Worm (Caenorhabditis elegans) whole organism, L4 larva: Measurements from ENCODE around the gene R10D12.8.

Experiments used
- F26F4.8 ChIP-seq: fragments of 200-800 bp; sonication (Bioruptor generic); conservative IDR thresholded peaks from 2 replicates; pipeline ENCODE4 v1.3.6; 2022; ENCODE audit warnings: missing genetic modification characterization, missing compliant biosample characterization
- F37D6.2 ChIP-seq: sonication (generic microtip); optimal IDR thresholded peaks from 2 replicates; lab custom pipeline; 2016; ENCODE audit warnings: mild to moderate bottlenecking, missing genetic modification characterization, missing compliant biosample characterization
- R02D3.7 ChIP-seq: fragments of 150-350 bp; sonication (generic microtip); optimal IDR thresholded peaks from 3 replicates; lab custom pipeline; 2014; ENCODE audit warnings: missing biosample characterization, missing genetic modification characterization
- T20F7.1 ChIP-seq: fragments of 200-800 bp; sonication (Bioruptor generic); optimal IDR thresholded peaks from 2 replicates; lab custom pipeline; 2018; ENCODE audit warnings: mild to moderate bottlenecking, missing genetic modification characterization, missing compliant biosample characterization
- Y48G9A.11 ChIP-seq: fragments of 200-800 bp; sonication (Bioruptor generic); IDR thresholded peaks from 2 replicates; pipeline ENCODE4 v1.3.6; 2022; ENCODE audit warnings: missing genetic modification reagents, missing genetic modification characterization, missing compliant biosample characterization
- aha-1 ChIP-seq: fragments of 150-350 bp; peaks from one replicate; lab custom pipeline; 2014; ENCODE audit warnings: missing biosample characterization, missing genetic modification characterization
- ama-1 ChIP-seq: fragments of 150-350 bp; optimal IDR thresholded peaks from 2 replicates; lab custom pipeline; 2014; ENCODE audit warnings: inconsistent platforms, mixed read lengths
- arid-1 ChIP-seq: fragments of 200-800 bp; sonication (Bioruptor generic); conservative IDR thresholded peaks from 2 replicates; pipeline ENCODE4 v1.3.6; 2022; ENCODE audit warnings: missing genetic modification reagents, missing genetic modification characterization, missing compliant biosample characterization
- attf-4 ChIP-seq: sonication (generic microtip); optimal IDR thresholded peaks from 3 replicates; lab custom pipeline; 2017; ENCODE audit warnings: missing biosample characterization, missing genetic modification characterization
- ceh-44 ChIP-seq: fragments of 200-800 bp; sonication (Bioruptor generic); IDR thresholded peaks from 2 replicates; pipeline ENCODE4 v1.3.6; 2022; ENCODE audit warnings: missing genetic modification reagents, missing genetic modification characterization, missing compliant biosample characterization
- ceh-62 ChIP-seq: sonication (generic microtip); optimal IDR thresholded peaks from 2 replicates; lab custom pipeline; 2017; ENCODE audit warnings: missing biosample characterization, missing genetic modification characterization
- ctbp-1 ChIP-seq: fragments of 200-800 bp; sonication (Bioruptor generic); IDR thresholded peaks from 2 replicates; pipeline ENCODE4 v1.3.6; 2022; ENCODE audit warnings: missing genetic modification reagents, missing genetic modification characterization, missing compliant biosample characterization
- daf-12 ChIP-seq: fragments of 150-350 bp; optimal IDR thresholded peaks from 2 replicates; lab custom pipeline; 2014; ENCODE audit warnings: missing biosample characterization, missing genetic modification reagents, missing genetic modification characterization
- daf-16 ChIP-seq, 3 experiments: sonication (generic microtip); optimal IDR thresholded peaks; 2 replicates each; lab custom pipeline; 2016 to 2017; ENCODE audit warnings: missing genetic modification characterization in 3 of 3, missing genetic modification reagents in 3 of 3, mild to moderate bottlenecking in 2 of 3, missing compliant biosample characterization in 2 of 3, missing biosample characterization in 1 of 3, moderate library complexity in 1 of 3
- daf-19 ChIP-seq: fragments of 200-800 bp; sonication (Bioruptor generic); conservative IDR thresholded peaks from 2 replicates; pipeline ENCODE4 v1.3.6; 2022; ENCODE audit warnings: missing genetic modification characterization, missing compliant biosample characterization
- dpl-1 ChIP-seq: fragments of 150-350 bp; optimal IDR thresholded peaks from 2 replicates; lab custom pipeline; 2014; ENCODE audit warnings: missing biosample characterization, missing genetic modification reagents, missing genetic modification characterization
- duxl-1 ChIP-seq: sonication (generic microtip); optimal IDR thresholded peaks from 2 replicates; lab custom pipeline; 2016; ENCODE audit warnings: mild to moderate bottlenecking, missing genetic modification characterization, moderate library complexity, missing compliant biosample characterization; ENCODE audit not compliant: poor library complexity
- fos-1 ChIP-seq: fragments of 150-350 bp; optimal IDR thresholded peaks from 2 replicates; lab custom pipeline; 2014; ENCODE audit warnings: missing biosample characterization, missing genetic modification characterization
- gei-8 ChIP-seq: fragments of 200-800 bp; sonication (Bioruptor generic); optimal IDR thresholded peaks from 2 replicates; lab custom pipeline; 2018; ENCODE audit warnings: mild to moderate bottlenecking, missing genetic modification characterization, missing compliant biosample characterization
- jun-1 ChIP-seq: fragments of 150-350 bp; optimal IDR thresholded peaks from 2 replicates; lab custom pipeline; 2014; ENCODE audit warnings: missing biosample characterization, missing genetic modification reagents, missing genetic modification characterization
- lin-1 ChIP-seq: fragments of 200-800 bp; sonication (Bioruptor generic); IDR thresholded peaks from 2 replicates; pipeline ENCODE4 v1.3.6; 2022; ENCODE audit warnings: missing genetic modification reagents, missing genetic modification characterization, missing compliant biosample characterization
- lin-15B ChIP-seq: fragments of 150-350 bp; sonication (generic microtip); optimal IDR thresholded peaks from 3 replicates; lab custom pipeline; 2014; ENCODE audit warnings: missing biosample characterization, missing genetic modification characterization
- lin-29 ChIP-seq: fragments of 200-800 bp; sonication (Bioruptor generic); IDR thresholded peaks from 2 replicates; pipeline ENCODE4 v1.3.6; 2022; ENCODE audit warnings: missing genetic modification reagents, missing genetic modification characterization, missing compliant biosample characterization
- madf-5 ChIP-seq, 2 experiments: fragments of 200-800 bp; sonication (Bioruptor generic); IDR thresholded peaks; 2 replicates each; pipeline ENCODE4 v1.3.6; 2022; ENCODE audit warnings: missing compliant biosample characterization in 2 of 2, missing genetic modification characterization in 2 of 2
- mdt-29 ChIP-seq: fragments of 200-800 bp; sonication (Bioruptor generic); IDR thresholded peaks from 2 replicates; pipeline ENCODE4 v1.3.6; 2022; ENCODE audit warnings: missing genetic modification reagents, missing genetic modification characterization, missing compliant biosample characterization
- mes-2 ChIP-seq: sonication (generic microtip); optimal IDR thresholded peaks from 2 replicates; lab custom pipeline; 2016; ENCODE audit warnings: missing genotype, mild to moderate bottlenecking, missing genetic modification characterization, missing compliant biosample characterization; ENCODE audit not compliant: poor library complexity, severe bottlenecking
- mxl-2 ChIP-seq: fragments of 200-800 bp; sonication (Bioruptor generic); conservative IDR thresholded peaks from 2 replicates; pipeline ENCODE4 v1.3.6; 2022; ENCODE audit warnings: missing genetic modification reagents, missing genetic modification characterization, missing compliant biosample characterization
- nhr-102 ChIP-seq: sonication (generic microtip); optimal IDR thresholded peaks from 2 replicates; lab custom pipeline; 2016; ENCODE audit warnings: mild to moderate bottlenecking, missing genetic modification characterization, moderate library complexity, missing compliant biosample characterization
- nhr-111 ChIP-seq: fragments of 200-800 bp; sonication (Bioruptor generic); optimal IDR thresholded peaks from 2 replicates; lab custom pipeline; 2018; ENCODE audit warnings: mild to moderate bottlenecking, missing genetic modification characterization, missing compliant biosample characterization
- nhr-25 ChIP-seq: sonication (generic microtip); optimal IDR thresholded peaks from 2 replicates; lab custom pipeline; 2017; ENCODE audit warnings: missing genetic modification characterization, mild to moderate bottlenecking, missing compliant biosample characterization, antibody characterized with exemption, moderate library complexity, borderline replicate concordance; ENCODE audit not compliant: insufficient read depth
- nhr-41 ChIP-seq: fragments of 200-800 bp; sonication (Bioruptor generic); IDR thresholded peaks from 2 replicates; pipeline ENCODE4 v1.3.6; 2022; ENCODE audit warnings: missing genetic modification reagents, missing genetic modification characterization, missing compliant biosample characterization
- nhr-42 ChIP-seq: fragments of 200-800 bp; sonication (Bioruptor generic); IDR thresholded peaks from 2 replicates; pipeline ENCODE4 v1.3.6; 2022; ENCODE audit warnings: missing genetic modification characterization, missing compliant biosample characterization
- nhr-76 ChIP-seq: fragments of 150-350 bp; optimal IDR thresholded peaks from 2 replicates; lab custom pipeline; 2014; ENCODE audit warnings: missing biosample characterization, missing genetic modification characterization
- nhr-77 ChIP-seq: fragments of 150-350 bp; optimal IDR thresholded peaks from 2 replicates; lab custom pipeline; 2014; ENCODE audit warnings: missing biosample characterization, missing genetic modification characterization
- pqm-1 ChIP-seq: sonication (generic microtip); optimal IDR thresholded peaks from 2 replicates; lab custom pipeline; 2017; ENCODE audit warnings: missing biosample characterization, missing genetic modification characterization
- rbr-2 ChIP-seq: sonication (generic microtip); optimal IDR thresholded peaks from 2 replicates; lab custom pipeline; 2016; ENCODE audit warnings: missing genotype, missing genetic modification characterization, missing compliant biosample characterization
- sdz-12 ChIP-seq: fragments of 200-800 bp; sonication (Bioruptor generic); optimal IDR thresholded peaks from 2 replicates; lab custom pipeline; 2018; ENCODE audit warnings: mild to moderate bottlenecking, missing genetic modification characterization, missing compliant biosample characterization
- set-16 ChIP-seq: fragments of 200-800 bp; sonication (Bioruptor generic); IDR thresholded peaks from 2 replicates; pipeline ENCODE4 v1.3.6; 2022; ENCODE audit warnings: missing genetic modification reagents, missing genetic modification characterization, missing compliant biosample characterization
- skn-1 ChIP-seq: fragments of 150-350 bp; optimal IDR thresholded peaks from 2 replicates; lab custom pipeline; 2014; ENCODE audit warnings: missing biosample characterization, missing genetic modification characterization
- spr-1 ChIP-seq: sonication (generic microtip); optimal IDR thresholded peaks from 2 replicates; lab custom pipeline; 2016; ENCODE audit warnings: mild to moderate bottlenecking, missing genetic modification characterization, missing compliant biosample characterization
- tag-97 ChIP-seq: fragments of 200-800 bp; sonication (Bioruptor generic); IDR thresholded peaks from 2 replicates; pipeline ENCODE4 v1.3.6; 2022; ENCODE audit warnings: missing genetic modification characterization, missing compliant biosample characterization
- unc-130 ChIP-seq: sonication (generic microtip); optimal IDR thresholded peaks from 2 replicates; lab custom pipeline; 2016; ENCODE audit warnings: missing genetic modification reagents, missing genetic modification characterization, missing compliant biosample characterization
- unc-62 ChIP-seq, 3 experiments: fragments of 150-350 bp in 1 of 3; sonication (generic microtip); optimal IDR thresholded peaks in 2 of 3; peaks in 1 of 3; 1 replicate in 1 of 3; 2 replicates in 2 of 3; lab custom pipeline; 2014 to 2017; ENCODE audit warnings: missing biosample characterization in 3 of 3, missing genetic modification characterization in 3 of 3, missing genetic modification reagents in 3 of 3, missing genotype in 1 of 3
- zfp-2 ChIP-seq: sonication (generic microtip); optimal IDR thresholded peaks from 2 replicates; lab custom pipeline; 2016; ENCODE audit warnings: mild to moderate bottlenecking, missing genetic modification characterization, missing compliant biosample characterization
- zfp-3 ChIP-seq: fragments of 200-800 bp; sonication (Bioruptor generic); conservative IDR thresholded peaks from 2 replicates; pipeline ENCODE4 v1.3.6; 2022; ENCODE audit warnings: missing genetic modification reagents, missing genetic modification characterization, missing compliant biosample characterization
- ztf-7 ChIP-seq: fragments of 150-350 bp; optimal IDR thresholded peaks from 2 replicates; lab custom pipeline; 2014; ENCODE audit warnings: missing biosample characterization, missing genetic modification characterization

R10D12.8 gene

DNA sequence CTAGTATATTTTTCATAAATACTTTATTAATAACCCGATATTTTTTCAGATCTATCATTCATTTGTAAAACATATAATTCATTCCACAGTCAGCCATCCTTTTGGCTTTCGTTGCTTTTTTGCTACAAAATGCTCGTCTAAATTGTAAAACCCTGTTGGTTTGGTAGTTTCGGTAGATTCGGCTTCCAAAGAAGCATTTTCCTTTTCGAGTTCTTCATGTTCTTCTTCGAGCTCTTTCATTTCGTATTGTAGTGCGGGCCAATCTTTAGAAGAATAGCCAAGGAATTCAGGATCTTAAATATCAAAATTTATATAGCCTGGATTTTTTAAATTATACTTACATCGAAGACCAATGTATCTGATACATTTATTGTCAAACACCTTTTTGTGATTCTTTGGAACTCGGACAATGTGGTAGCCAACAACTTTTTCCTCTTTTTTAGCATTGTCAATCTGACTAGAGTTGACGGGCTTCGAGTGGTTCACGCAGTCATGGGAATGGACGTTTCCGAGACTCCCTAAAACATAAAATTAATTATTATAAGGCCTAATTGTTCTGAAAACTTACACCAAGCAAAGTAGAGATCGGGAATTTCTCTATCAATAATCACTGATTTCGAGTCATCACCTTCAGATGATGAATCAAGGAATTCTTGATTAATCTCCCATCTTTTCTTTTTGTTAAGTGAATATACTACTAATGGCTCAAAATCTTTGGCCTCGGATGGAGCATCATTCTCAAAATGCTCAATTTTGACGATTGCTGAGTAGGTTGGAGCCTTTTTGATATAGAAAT, 44.8 kb downstream of the R10D12.8 start (continued):
- no peak for TF ChIP-seq daf-19 (GFP tag; lab: Robert Waterston, UW)
- TF ChIP-seq sdz-12 = peak; percentile 60
- TF ChIP-seq lin-15B (tag; lab: Kevin White, UChicago) = no peak
- TF ChIP-seq ceh-62 = no peak
- peak; percentile 29 for TF ChIP-seq mes-2
- no peak for TF ChIP-seq arid-1 (GFP tag; lab: Robert Waterston, UW)
- TF ChIP-seq zfp-3 = no peak; the same call in 1 of the 2 replicates
- TF ChIP-seq unc-62 (GFP tag; optimal IDR thresholded peaks at IDR 0.05 in 1 of 2; lab: Kevin White, UChicago) = no peak
- TF ChIP-seq unc-62 (tag; optimal IDR thresholded peaks at IDR 0.05; lab: Kevin White, UChicago) = no peak

DNA sequence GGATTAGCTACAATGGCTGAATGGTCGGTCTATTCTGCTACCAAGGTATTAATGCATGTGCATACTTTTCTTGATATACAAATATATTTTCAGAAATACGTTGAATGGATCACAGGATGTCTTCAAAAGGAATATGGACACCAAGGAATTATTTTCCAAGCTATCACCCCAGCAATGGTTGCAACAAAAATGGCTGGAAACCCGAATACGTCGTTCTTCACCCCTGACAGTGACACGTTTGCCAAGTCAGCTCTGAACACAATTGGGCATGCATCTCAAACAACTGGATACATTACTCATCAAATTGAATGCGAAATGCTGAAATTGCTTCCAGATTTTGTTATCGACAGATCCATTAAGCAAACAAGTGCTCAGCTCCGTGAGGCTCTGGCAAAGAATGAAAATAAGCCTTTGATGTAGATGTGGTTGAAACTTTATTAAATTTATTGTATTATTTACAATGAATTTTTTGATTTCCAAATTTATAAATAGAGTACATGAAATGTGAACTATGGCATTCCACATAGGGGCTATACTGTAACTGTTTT, 45.5 kb downstream of the R10D12.8 start:
- TF ChIP-seq duxl-1 (tag; lab: Kevin White, UChicago) (peak; percentile 65), tag-97 (no peak), ama-1 (lab: Kevin White, UChicago) (no peak), aha-1 (peak; percentile 91), lin-1 (GFP tag; lab: Robert Waterston, UW) (peak; percentile 51; the same call in 1 of the 2 replicates), fos-1 (tag; lab: Kevin White, UChicago) (no peak), T20F7.1 (GFP tag; lab: Kevin White, UChicago) (peak; percentile 75), daf-12 (no peak), madf-5 (GFP tag; IDR thresholded peaks at IDR 0.05; lab: Robert Waterston, UW) (0 out of 4 replicates have a peak, but pooled peaks of 1 of the 2 experiments have one; percentile 52), R02D3.7 (tag; lab: Kevin White, UChicago) (no peak), nhr-111 (GFP tag; lab: Kevin White, UChicago) (no peak), rbr-2 (no peak), unc-130 (GFP tag; lab: Kevin White, UChicago) (no peak), nhr-25 (tag; lab: Kevin White, UChicago) (no peak), ztf-7 (no peak), F37D6.2 (no peak), set-16 (GFP tag; lab: Robert Waterston, UW) (no peak), Y48G9A.11 (GFP tag; lab: Robert Waterston, UW) (no peak; the same call in 1 of the 2 replicates), lin-29 (GFP tag; lab: Robert Waterston, UW) (no peak), pqm-1 (no peak), skn-1 (tag; lab: Kevin White, UChicago) (no peak), nhr-102 (tag; lab: Kevin White, UChicago) (peak; percentile 70), ceh-44 (no peak), dpl-1 (no peak), F26F4.8 (no peak), sdz-12 (peak; percentile 13), jun-1 (no peak), nhr-42 (peak; percentile 27; the same call in 1 of the 2 replicates), nhr-76 (tag; lab: Kevin White, UChicago) (no peak), mes-2 (peak; percentile 52), zfp-3 (peak; percentile 98), mdt-29 (GFP tag; lab: Robert Waterston, UW) (peak; percentile 69; the same call in 1 of the 2 replicates), attf-4 (no peak), mxl-2 (GFP tag; lab: Robert Waterston, UW) (no peak), zfp-2 (tag; lab: Kevin White, UChicago) (no peak), gei-8 (GFP tag; lab: Kevin White, UChicago) (no peak), ctbp-1 (GFP tag; lab: Robert Waterston, UW) (no peak; the same call in 1 of the 2 replicates), spr-1 (tag; lab: Kevin White, UChicago) (no peak), nhr-41 (peak; percentile 42; the same call in 1 of the 2 replicates), daf-16 (GFP tag; optimal IDR thresholded peaks at IDR 0.05; lab: Kevin White, UChicago) (peak in 1 of 2 experiments; percentile 1), daf-16 (tag; optimal IDR thresholded peaks at IDR 0.05; lab: Kevin White, UChicago) (peak; percentile 18), nhr-77 (tag; lab: Kevin White, UChicago) (peak; percentile 89)
